Fruit fly (Drosophila melanogaster): ENCODE measurements around the gene CG1636.

CG1636 gene

DNA sequence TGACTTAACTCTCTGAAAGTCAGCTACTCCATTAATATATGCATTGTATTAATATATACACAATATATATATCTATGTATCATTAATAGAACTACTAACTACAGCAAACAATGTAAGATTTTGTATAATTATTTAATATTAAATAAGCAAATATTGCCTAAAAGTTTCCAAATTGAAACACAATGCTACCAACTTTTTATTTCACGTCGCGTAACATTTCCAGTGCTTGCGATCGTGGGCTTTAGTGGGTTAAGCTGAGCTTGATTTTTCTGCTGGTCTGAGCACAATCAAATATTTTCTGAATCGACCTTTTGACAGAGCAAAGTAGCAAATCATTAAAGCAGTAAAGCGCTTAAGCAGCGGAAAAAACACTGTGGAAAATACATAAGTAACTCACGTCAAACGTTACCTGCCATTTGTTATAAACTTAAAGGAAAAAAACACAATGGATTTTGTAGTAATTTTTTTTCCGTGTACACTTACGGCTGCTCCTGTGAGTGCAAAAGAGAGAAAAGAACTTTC is 14.9 kb upstream of the CG1636 start:
- no peak for TF ChIP-seq noc (tag; optimal IDR thresholded peaks at IDR 0.05)

dm6 chrX:8259881-8260280 is 13.3 kb upstream of the CG1636 start:
- TF ChIP-seq noc (tag; optimal IDR thresholded peaks at IDR 0.05) = peak; percentile 10

DNA sequence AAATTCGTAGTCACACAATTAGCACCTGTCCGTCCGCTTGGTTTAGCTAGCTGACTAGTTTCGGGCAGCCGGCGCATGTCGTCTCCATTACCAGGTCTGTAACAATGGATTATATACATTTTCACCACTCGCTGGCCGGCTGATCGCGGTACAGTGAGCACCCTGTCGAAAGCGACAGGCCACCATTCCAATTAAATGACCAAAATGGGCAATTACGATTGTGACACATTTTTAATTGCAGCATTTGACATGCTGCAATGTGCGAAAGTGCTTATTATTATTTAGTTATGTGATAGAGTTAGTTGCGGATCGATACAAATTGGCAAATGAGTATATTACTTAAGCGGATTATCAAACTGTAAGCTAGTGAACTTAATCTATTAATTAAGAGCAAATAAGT is 10.0 kb upstream of the CG1636 start:
- peak; percentile 29 for TF ChIP-seq noc (tag; optimal IDR thresholded peaks at IDR 0.05)

DNA sequence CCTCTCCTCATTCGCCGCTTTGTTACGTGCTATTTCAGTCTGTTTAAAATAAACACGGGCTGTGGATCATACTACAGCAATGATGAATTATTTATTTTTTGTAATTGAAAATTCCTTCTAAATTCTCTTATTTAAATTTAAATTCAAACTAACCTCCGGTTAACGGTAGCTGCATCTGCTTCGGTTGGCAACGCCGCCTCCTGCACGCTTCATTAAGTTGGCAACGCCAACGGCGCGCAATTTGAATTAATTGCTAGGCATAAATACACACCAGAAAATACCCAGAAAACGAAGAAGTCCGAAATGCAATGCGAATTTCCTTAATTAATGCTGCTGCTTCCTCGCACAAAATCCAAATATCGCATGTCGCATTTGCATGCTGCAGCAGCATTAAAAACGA is 8.0 kb upstream of the CG1636 start:
- TF ChIP-seq noc (tag; optimal IDR thresholded peaks at IDR 0.05) = no peak

DNA sequence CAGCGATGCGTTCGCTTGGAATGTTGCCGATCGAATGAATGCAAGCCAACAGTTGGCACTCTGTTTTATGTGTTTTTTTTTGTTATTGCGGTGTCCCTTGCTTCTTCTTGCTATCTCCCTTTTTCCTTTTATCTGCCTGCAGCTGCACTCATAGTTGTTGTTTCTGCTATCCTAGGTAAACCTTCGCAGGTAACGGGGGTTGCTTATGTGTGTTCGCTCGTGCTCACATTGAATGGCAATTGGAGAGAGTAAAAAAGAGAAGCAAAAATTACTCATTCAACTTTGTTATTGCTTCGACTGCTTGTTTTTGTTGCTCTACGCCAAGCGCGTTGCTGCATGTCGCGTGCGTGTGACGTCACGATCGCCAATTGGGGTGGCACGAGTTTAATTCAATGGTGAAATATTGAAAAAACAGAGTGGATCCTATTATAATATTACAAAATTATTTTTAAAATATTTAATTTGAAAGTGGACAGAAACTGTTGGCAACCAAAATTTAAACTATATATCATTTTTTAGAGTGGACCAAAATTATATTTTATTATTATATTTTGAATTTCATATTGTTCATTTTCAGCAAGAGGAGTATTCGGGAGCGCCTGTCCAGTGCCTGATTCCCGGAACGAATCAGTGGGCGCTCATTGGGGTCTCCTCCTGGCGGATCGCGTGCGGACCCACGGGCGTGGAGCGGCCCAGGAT is 1.7 kb upstream of the CG1636 start, which contains the start of gene Corp:
Gene Corp (minus strand): TSS at position 47 of the 699 bp plus-strand sequence.
- no peak for TF ChIP-seq noc (tag; optimal IDR thresholded peaks at IDR 0.05)

- peak; percentile 12 for TF ChIP-seq noc (tag; optimal IDR thresholded peaks at IDR 0.05)
Measured at dm6 chrX:8273799-8274484, 730 bp downstream of the CG1636 start, which contains the start of gene CG15343. Gene CG15343 (minus strand): TSS chrX:8273806.

dm6 chrX:8285052-8285451 is 11.8 kb downstream of the CG1636 start:
- no peak for TF ChIP-seq noc (tag; optimal IDR thresholded peaks at IDR 0.05)

DNA sequence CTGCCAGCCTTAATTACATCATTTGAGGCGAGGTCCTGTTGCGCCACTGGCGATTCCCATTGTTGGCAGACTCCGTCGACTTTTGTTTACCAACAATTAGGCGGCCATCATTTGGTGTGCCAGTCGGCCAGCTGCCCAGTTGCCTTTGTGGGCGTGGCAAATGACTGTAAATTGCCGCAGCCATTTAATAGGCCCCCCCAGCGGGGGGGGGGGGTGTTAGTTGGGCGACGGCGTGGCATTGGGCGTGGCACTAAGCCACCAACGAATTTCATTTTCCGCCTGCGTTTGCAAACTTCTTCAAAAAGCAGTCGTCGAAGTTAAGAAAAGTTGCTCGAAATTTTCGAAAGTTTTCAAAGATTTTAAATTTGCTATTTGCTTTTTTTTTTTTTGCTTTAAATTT is 13.6 kb downstream of the CG1636 start:
- TF ChIP-seq noc (tag; optimal IDR thresholded peaks at IDR 0.05) = no peak

DNA sequence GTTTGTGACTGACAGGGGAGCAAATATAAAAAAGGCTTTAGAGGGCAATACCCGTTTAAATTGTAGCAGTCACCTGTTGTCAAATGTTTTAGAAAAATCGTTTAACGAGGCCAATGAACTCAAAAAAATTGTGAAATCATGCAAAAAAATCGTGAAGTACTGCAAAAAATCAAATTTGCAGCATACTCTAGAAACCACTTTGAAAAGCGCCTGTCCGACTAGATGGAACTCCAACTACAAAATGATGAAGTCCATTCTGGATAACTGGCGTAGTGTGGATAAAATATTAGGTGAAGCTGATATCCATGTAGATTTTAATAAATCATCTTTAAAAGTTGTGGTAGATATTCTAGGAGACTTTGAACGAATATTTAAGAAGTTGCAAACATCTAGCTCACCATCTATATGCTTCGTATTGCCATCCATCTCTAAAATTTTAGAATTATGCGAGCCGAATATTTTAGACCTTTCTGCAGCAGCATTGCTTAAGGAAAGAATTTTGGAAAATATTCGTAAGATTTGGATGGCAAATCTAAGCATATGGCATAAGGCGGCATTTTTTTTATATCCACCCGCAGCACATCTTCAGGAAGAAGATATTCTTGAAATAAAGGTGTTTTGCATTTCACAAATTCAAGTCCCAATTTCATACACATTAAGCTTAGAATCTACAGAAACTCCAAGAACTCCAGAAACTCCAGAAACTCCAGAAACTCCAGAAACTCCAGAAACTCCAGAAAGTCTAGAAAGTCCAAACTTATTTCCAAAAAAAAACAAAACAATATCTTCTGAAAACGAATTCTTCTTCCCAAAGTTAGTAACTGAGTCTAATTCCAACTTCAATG is 21.5 kb downstream of the CG1636 start:
- TF ChIP-seq noc (tag; optimal IDR thresholded peaks at IDR 0.05) = no peak
